Fruit fly (Drosophila melanogaster) whole organism, wandering third instar larva: ENCODE data around the gene CG3982.

Experiments
- Abd-B ChIP-seq: fragments of >200 bp; optimal IDR thresholded peaks from 2 replicates; lab custom pipeline; 2017; ENCODE audit warnings: missing biosample characterization, missing genetic modification characterization
- CG32264 ChIP-seq: fragments of 200-800 bp; sonication (Bioruptor generic); optimal IDR thresholded peaks from 2 replicates; lab custom pipeline; 2016; ENCODE audit warnings: missing biosample characterization, missing genetic modification characterization
- CG9705 ChIP-seq: fragments of 200-800 bp; sonication (Bioruptor generic); optimal IDR thresholded peaks from 2 replicates; lab custom pipeline; 2018; ENCODE audit warnings: missing biosample characterization, mild to moderate bottlenecking, missing genetic modification characterization
- CrebA ChIP-seq: fragments of 200-800 bp; sonication (Bioruptor generic); optimal IDR thresholded peaks from 2 replicates; lab custom pipeline; 2016; ENCODE audit warnings: missing biosample characterization, mild to moderate bottlenecking, missing genetic modification characterization, borderline replicate concordance
- Dfd ChIP-seq: fragments of >200 bp; optimal IDR thresholded peaks from 2 replicates; lab custom pipeline; 2017; ENCODE audit warnings: missing biosample characterization, missing genetic modification characterization
- Dif ChIP-seq: fragments of 200-275, 200-300 bp; sonication (Bioruptor generic); optimal IDR thresholded peaks from 2 replicates; lab custom pipeline; 2018; ENCODE audit warnings: missing biosample characterization, missing genetic modification characterization; ENCODE audit not compliant: partially characterized antibody
- GATAd ChIP-seq: sonication (Bioruptor generic); optimal IDR thresholded peaks from 2 replicates; lab custom pipeline; 2016; ENCODE audit warnings: missing biosample characterization, missing genetic modification characterization
- HLH106 ChIP-seq: fragments of 200-800 bp; optimal IDR thresholded peaks from 3 replicates; lab custom pipeline; 2019; ENCODE audit warnings: missing biosample characterization, mild to moderate bottlenecking, missing genetic modification characterization, moderate library complexity
- Hnf4 ChIP-seq: fragments of 200-800 bp; sonication (Bioruptor generic); optimal IDR thresholded peaks from 2 replicates; lab custom pipeline; 2016; ENCODE audit warnings: missing biosample characterization, mild to moderate bottlenecking, missing genetic modification characterization
- Hr78 ChIP-seq: fragments of >200 bp; optimal IDR thresholded peaks from 2 replicates; lab custom pipeline; 2017; ENCODE audit warnings: missing biosample characterization, missing genetic modification characterization
- Hr83 ChIP-seq: fragments of 200-300 bp; sonication (Bioruptor generic); optimal IDR thresholded peaks from 2 replicates; lab custom pipeline; 2016; ENCODE audit warnings: missing biosample characterization, mild to moderate bottlenecking, missing genetic modification characterization, moderate library complexity; ENCODE audit not compliant: poor library complexity, severe bottlenecking
- Jra ChIP-seq: sonication (Bioruptor generic); optimal IDR thresholded peaks from 2 replicates; lab custom pipeline; 2016; ENCODE audit warnings: missing biosample characterization, missing genetic modification characterization
- Mio ChIP-seq: sonication (Bioruptor generic); optimal IDR thresholded peaks from 2 replicates; lab custom pipeline; 2016; ENCODE audit warnings: missing biosample characterization, missing genetic modification characterization
- Myc ChIP-seq: fragments of >200 bp; optimal IDR thresholded peaks from 2 replicates; lab custom pipeline; 2017
- N ChIP-seq: fragments of >200 bp; optimal IDR thresholded peaks from 2 replicates; lab custom pipeline; 2018; ENCODE audit warnings: missing biosample characterization, missing external identifiers, missing genetic modification characterization
- OdsH ChIP-seq: fragments of 200-800 bp; sonication (Bioruptor generic); optimal IDR thresholded peaks from 2 replicates; lab custom pipeline; 2016; ENCODE audit warnings: missing biosample characterization, mild to moderate bottlenecking, missing genetic modification characterization
- Rel ChIP-seq, 2 experiments: fragments of 200-800 bp; sonication (Bioruptor generic) in 1 of 2; optimal IDR thresholded peaks; 2 replicates in 1 of 2; 3 replicates in 1 of 2; lab custom pipeline; 2016 to 2019; ENCODE audit warnings: mild to moderate bottlenecking in 2 of 2, missing biosample characterization in 2 of 2, missing genetic modification characterization in 2 of 2, moderate library complexity in 1 of 2
- Sp1 ChIP-seq: fragments of 200-800 bp; sonication (Bioruptor generic); optimal IDR thresholded peaks from 3 replicates; lab custom pipeline; 2019; ENCODE audit warnings: missing biosample characterization, mild to moderate bottlenecking, missing genetic modification characterization, moderate library complexity
- Vsx2 ChIP-seq: fragments of 200-300, 225-300 bp; sonication (Bioruptor generic); optimal IDR thresholded peaks from 2 replicates; lab custom pipeline; 2018; ENCODE audit warnings: missing biosample characterization, missing genetic modification characterization; ENCODE audit not compliant: partially characterized antibody
- br ChIP-seq: fragments of 200-800 bp; sonication (Bioruptor generic); optimal IDR thresholded peaks from 2 replicates; lab custom pipeline; 2016; ENCODE audit warnings: missing biosample characterization, missing genetic modification characterization
- brk ChIP-seq: fragments of 200-800 bp; sonication (Bioruptor generic); optimal IDR thresholded peaks from 2 replicates; lab custom pipeline; 2016; ENCODE audit warnings: missing biosample characterization, mild to moderate bottlenecking, missing genetic modification characterization
- dl ChIP-seq, 2 experiments: fragments of 175-275, 200-275 bp in 1 of 2; fragments of 200-275 bp in 1 of 2; sonication (Bioruptor generic); optimal IDR thresholded peaks; lab custom pipeline; 2018; ENCODE audit warnings: mild to moderate bottlenecking in 2 of 2, missing biosample characterization in 2 of 2, missing genetic modification characterization in 2 of 2, moderate library complexity in 2 of 2; ENCODE audit not compliant: partially characterized antibody in 2 of 2, insufficient read depth in 1 of 2
- dmrt93B ChIP-seq: fragments of 200-800 bp; sonication (Bioruptor generic); optimal IDR thresholded peaks from 2 replicates; lab custom pipeline; 2018; ENCODE audit warnings: missing biosample characterization, mild to moderate bottlenecking, missing genetic modification characterization
- dsf ChIP-seq: sonication (Bioruptor generic); optimal IDR thresholded peaks from 2 replicates; lab custom pipeline; 2016; ENCODE audit warnings: missing biosample characterization, missing genetic modification characterization, borderline replicate concordance
- ey ChIP-seq: fragments of 200-800 bp; sonication (Bioruptor generic); optimal IDR thresholded peaks from 2 replicates; lab custom pipeline; 2016; ENCODE audit warnings: missing biosample characterization, missing genetic modification characterization
- foxo ChIP-seq, 2 experiments: fragments of 200-800 bp; sonication (Bioruptor generic); optimal IDR thresholded peaks; 2 replicates in 1 of 2; 3 replicates in 1 of 2; lab custom pipeline; 2016 to 2017; ENCODE audit warnings: missing biosample characterization in 2 of 2, missing genetic modification characterization in 2 of 2
- fru ChIP-seq: fragments of 200-800 bp; sonication (Bioruptor generic); optimal IDR thresholded peaks from 3 replicates; lab custom pipeline; 2016; ENCODE audit warnings: missing biosample characterization, mild to moderate bottlenecking, missing genetic modification characterization
- h ChIP-seq: fragments of 200-800 bp; sonication (Bioruptor generic); optimal IDR thresholded peaks from 3 replicates; lab custom pipeline; 2016; ENCODE audit warnings: missing biosample characterization, mild to moderate bottlenecking, missing genetic modification characterization
- jim ChIP-seq: fragments of 175-275, 200-325 bp; sonication (Bioruptor generic); optimal IDR thresholded peaks from 2 replicates; lab custom pipeline; 2016; ENCODE audit warnings: missing biosample characterization, mild to moderate bottlenecking, missing genetic modification characterization
- lola ChIP-seq: fragments of >200 bp; optimal IDR thresholded peaks from 2 replicates; lab custom pipeline; 2017; ENCODE audit warnings: missing biosample characterization, missing genetic modification characterization
- pan ChIP-seq: fragments of >200 bp; optimal IDR thresholded peaks from 2 replicates; lab custom pipeline; 2017
- psq ChIP-seq: fragments of 200-800 bp; sonication (Bioruptor generic); optimal IDR thresholded peaks from 3 replicates; lab custom pipeline; 2017; ENCODE audit warnings: missing biosample characterization, mild to moderate bottlenecking, missing genetic modification characterization, moderate library complexity
- rgr ChIP-seq: fragments of 200-800 bp; sonication (Bioruptor generic); optimal IDR thresholded peaks from 3 replicates; lab custom pipeline; 2016; ENCODE audit warnings: missing biosample characterization, mild to moderate bottlenecking, missing genetic modification characterization
- sage ChIP-seq: fragments of 200-800 bp; sonication (Bioruptor generic); optimal IDR thresholded peaks from 2 replicates; lab custom pipeline; 2016; ENCODE audit warnings: missing biosample characterization, mild to moderate bottlenecking, missing genetic modification characterization
- sv ChIP-seq: fragments of 200-800 bp; sonication (Bioruptor generic); optimal IDR thresholded peaks from 3 replicates; lab custom pipeline; 2016; ENCODE audit warnings: missing biosample characterization, missing genetic modification characterization
- tai ChIP-seq: sonication (Bioruptor generic); optimal IDR thresholded peaks from 2 replicates; lab custom pipeline; 2016; ENCODE audit warnings: missing biosample characterization, missing genetic modification characterization
- usp ChIP-seq: fragments of >200 bp; optimal IDR thresholded peaks from 2 replicates; lab custom pipeline; 2017; ENCODE audit warnings: missing biosample characterization, missing genetic modification characterization
- woc ChIP-seq: sonication (Bioruptor generic); optimal IDR thresholded peaks from 2 replicates; lab custom pipeline; 2016; ENCODE audit warnings: missing biosample characterization, mild to moderate bottlenecking, missing genetic modification characterization

Gene CG3982

DNA sequence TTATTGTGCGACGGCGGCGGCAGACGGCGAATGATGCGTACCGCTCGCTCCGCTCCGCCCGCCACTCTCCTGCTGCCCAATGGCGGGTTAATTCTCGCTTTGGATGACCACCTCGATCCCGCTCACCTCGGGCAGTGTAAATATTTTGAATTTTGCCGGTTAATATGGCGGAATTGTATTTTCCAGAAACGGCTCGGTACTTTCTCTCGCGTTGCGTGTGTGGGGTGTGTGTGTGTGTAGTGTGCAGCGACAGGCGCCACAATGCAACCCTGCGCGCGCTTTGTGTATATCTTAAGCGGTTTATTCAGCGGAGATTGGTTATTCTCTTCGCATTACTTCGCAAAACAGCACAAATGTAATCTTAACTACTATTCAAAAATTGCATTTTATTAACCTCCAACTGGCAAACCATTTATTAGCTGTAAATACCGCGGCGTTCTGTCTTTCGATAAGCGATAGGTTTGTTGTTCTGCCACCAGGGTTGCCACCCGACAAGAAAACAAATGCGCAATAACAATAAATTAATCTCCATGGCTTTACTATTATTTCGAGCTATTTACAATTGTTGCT lies 38.7 kb upstream of the CG3982 start, which contains the start of the genes phol and CG3552:
TSS of gene phol (minus strand) at position 463 of the 570 bp plus-strand sequence.
TSS of gene CG3552 (plus strand) at position 500 of the 570 bp plus-strand sequence.
- no peak for TF ChIP-seq br (GFP tag; lab: Kevin White, UChicago)
- peak; percentile 7 for TF ChIP-seq rgr (GFP tag; lab: Kevin White, UChicago)
- peak; percentile 9 for TF ChIP-seq Myc (lab: Kevin White, UChicago)
- TF ChIP-seq ey (GFP tag; lab: Kevin White, UChicago) = no peak
- no peak for TF ChIP-seq Rel (GFP tag; optimal IDR thresholded peaks at IDR 0.05; lab: Kevin White, UChicago)
- TF ChIP-seq Rel (tag; optimal IDR thresholded peaks at IDR 0.05; lab: Kevin White, UChicago) = peak; percentile 90
- TF ChIP-seq foxo (GFP tag; optimal IDR thresholded peaks at IDR 0.05; lab: Kevin White, UChicago) = peak in 1 of 2 experiments; percentile 3
- peak; percentile 2 for TF ChIP-seq HLH106 (tag; lab: Kevin White, UChicago)
- TF ChIP-seq Sp1 (GFP tag; lab: Kevin White, UChicago) = peak; percentile 26
- no peak for TF ChIP-seq jim (GFP tag; lab: Kevin White, UChicago)

- TF ChIP-seq OdsH (GFP tag; lab: Kevin White, UChicago) (no peak), N (GFP tag; lab: Kevin White, UChicago) (no peak), CG32264 (GFP tag; lab: Kevin White, UChicago) (no peak), h (GFP tag; lab: Kevin White, UChicago) (peak; percentile 17)
Measured at dm6 chr3L:9452422-9452821, 35.2 kb upstream of the CG3982 start.

dm6 chr3L:9451522-9452118 lies 34.4 kb upstream of the CG3982 start, which contains the start of the genes CG3448 and ghi:
Gene CG3448 (minus strand): TSS chr3L:9451572.
Gene ghi (plus strand): TSS chr3L:9451876.
- TF ChIP-seq usp (no peak), psq (GFP tag; lab: Kevin White, UChicago) (peak; percentile 42), Mio (GFP tag; lab: Kevin White, UChicago) (no peak), Vsx2 (GFP tag; lab: Kevin White, UChicago) (no peak), HLH106 (tag; lab: Kevin White, UChicago) (peak; percentile 78), Dfd (GFP tag; lab: Kevin White, UChicago) (no peak), dsf (GFP tag; lab: Kevin White, UChicago) (peak; percentile 32), dmrt93B (no peak), Dif (no peak), sage (peak; percentile 75), Myc (lab: Kevin White, UChicago) (peak; percentile 15), sv (GFP tag; lab: Kevin White, UChicago) (peak; percentile 4), fru (peak; percentile 83), br (GFP tag; lab: Kevin White, UChicago) (peak; percentile 69), N (GFP tag; lab: Kevin White, UChicago) (no peak), rgr (GFP tag; lab: Kevin White, UChicago) (peak; percentile 67), ey (GFP tag; lab: Kevin White, UChicago) (peak; percentile 43), Sp1 (GFP tag; lab: Kevin White, UChicago) (peak; percentile 76), woc (GFP tag; lab: Kevin White, UChicago) (peak; percentile 69), CG32264 (GFP tag; lab: Kevin White, UChicago) (peak; percentile 23), Rel (GFP tag; optimal IDR thresholded peaks at IDR 0.05; lab: Kevin White, UChicago) (no peak), Rel (tag; optimal IDR thresholded peaks at IDR 0.05; lab: Kevin White, UChicago) (peak; percentile 76), Hr83 (GFP tag; lab: Kevin White, UChicago) (no peak), tai (no peak), OdsH (GFP tag; lab: Kevin White, UChicago) (peak; percentile 6), Hr78 (GFP tag; lab: Kevin White, UChicago) (no peak), Abd-B (GFP tag; lab: Kevin White, UChicago) (no peak), GATAd (no peak), dl (GFP tag; optimal IDR thresholded peaks at IDR 0.05; lab: Kevin White, UChicago; ENCODE audit: insufficient read depth in 1 of 2, partially characterized antibody in 2 of 2) (no peak), foxo (GFP tag; optimal IDR thresholded peaks at IDR 0.05; lab: Kevin White, UChicago) (peak in 1 of 2 experiments; percentile 80), h (GFP tag; lab: Kevin White, UChicago) (peak; percentile 84), Jra (GFP tag; lab: Kevin White, UChicago) (peak; percentile 58), CrebA (GFP tag; lab: Kevin White, UChicago) (no peak), jim (GFP tag; lab: Kevin White, UChicago) (no peak), brk (no peak), lola (no peak), CG9705 (GFP tag; lab: Kevin White, UChicago) (peak; percentile 69), pan (lab: Kevin White, UChicago) (no peak), Hnf4 (peak; percentile 71)
